Fruit fly (Drosophila melanogaster) whole organism, adult: ENCODE measurements around the gene CG43737.

Experiments
- CG11617 ChIP-seq: fragments of 200-800 bp; sonication (Bioruptor generic); optimal IDR thresholded peaks from 2 replicates; lab custom pipeline; 2017; ENCODE audit warnings: mild to moderate bottlenecking, missing biosample characterization, missing genetic modification reagents, missing genetic modification characterization
- CG12768 ChIP-seq: fragments of 200-800 bp; sonication (Bioruptor generic); optimal IDR thresholded peaks from 2 replicates; lab custom pipeline; 2017; ENCODE audit warnings: missing biosample characterization, missing genetic modification characterization, mild to moderate bottlenecking, moderate library complexity, missing genetic modification reagents
- CG14711 ChIP-seq: fragments of 200-800 bp; sonication (Bioruptor generic); optimal IDR thresholded peaks from 2 replicates; lab custom pipeline; 2018; ENCODE audit warnings: missing biosample characterization, mild to moderate bottlenecking, missing genetic modification characterization, moderate library complexity
- CG1620 ChIP-seq: fragments of 200-800 bp; sonication (Bioruptor generic); optimal IDR thresholded peaks from 2 replicates; lab custom pipeline; 2016; ENCODE audit warnings: missing biosample characterization, missing genetic modification characterization
- CG33017 ChIP-seq: fragments of 200-800 bp; sonication (Bioruptor generic); optimal IDR thresholded peaks from 2 replicates; lab custom pipeline; 2018; ENCODE audit warnings: missing biosample characterization, mild to moderate bottlenecking, missing genetic modification characterization, moderate library complexity
- CG5204 ChIP-seq: fragments of 200-800 bp; sonication (Bioruptor generic); optimal IDR thresholded peaks from 2 replicates; lab custom pipeline; 2016; ENCODE audit warnings: missing biosample characterization, missing genetic modification characterization
- CG7045 ChIP-seq: fragments of 200-800 bp; sonication (Bioruptor generic); optimal IDR thresholded peaks from 2 replicates; lab custom pipeline; 2017; ENCODE audit warnings: missing biosample characterization, mild to moderate bottlenecking, missing genetic modification characterization
- CG7101 ChIP-seq: fragments of 200-800 bp; sonication (Bioruptor generic); optimal IDR thresholded peaks from 2 replicates; lab custom pipeline; 2018; ENCODE audit warnings: missing biosample characterization, mild to moderate bottlenecking, missing genetic modification characterization, moderate library complexity
- Clk ChIP-seq: fragments of 200-800 bp; sonication (Bioruptor generic); optimal IDR thresholded peaks from 2 replicates; lab custom pipeline; 2017; ENCODE audit warnings: missing biosample characterization, missing genetic modification characterization
- Crg-1 ChIP-seq: fragments of 200-800 bp; sonication (Bioruptor generic); optimal IDR thresholded peaks from 2 replicates; lab custom pipeline; 2016; ENCODE audit warnings: missing biosample characterization, missing genetic modification characterization
- Hr96 ChIP-seq: fragments of 200-800 bp; sonication (Bioruptor generic); optimal IDR thresholded peaks from 2 replicates; lab custom pipeline; 2016; ENCODE audit warnings: missing biosample characterization, missing genetic modification characterization
- Mnt ChIP-seq: fragments of 200-800 bp; sonication (Bioruptor generic); optimal IDR thresholded peaks from 2 replicates; lab custom pipeline; 2016; ENCODE audit warnings: missing biosample characterization, mild to moderate bottlenecking, missing genetic modification characterization
- bab1 ChIP-seq: fragments of 200-800 bp; sonication (Bioruptor generic); optimal IDR thresholded peaks from 3 replicates; lab custom pipeline; 2019; ENCODE audit warnings: missing biosample characterization, mild to moderate bottlenecking, missing genetic modification characterization, moderate library complexity
- cic ChIP-seq: fragments of 200-800 bp; sonication (Bioruptor generic); optimal IDR thresholded peaks from 2 replicates; lab custom pipeline; 2017; ENCODE audit warnings: missing biosample characterization, mild to moderate bottlenecking, missing genetic modification characterization, moderate library complexity
- cnc ChIP-seq, 2 experiments: fragments of >200 bp; optimal IDR thresholded peaks; 2 replicates each; lab custom pipeline; 2017
- kay ChIP-seq: fragments of 200-800 bp; sonication (Bioruptor generic); peaks from one replicate; lab custom pipeline; 2016; ENCODE audit warnings: missing biosample characterization, missing genetic modification characterization, borderline replicate concordance
- ovo ChIP-seq: fragments of 200-800 bp; sonication (Bioruptor generic); optimal IDR thresholded peaks from 2 replicates; lab custom pipeline; 2016; ENCODE audit warnings: missing biosample characterization, missing genetic modification characterization
- pad ChIP-seq: fragments of 200-800 bp; sonication (Bioruptor generic); optimal IDR thresholded peaks from 3 replicates; lab custom pipeline; 2017; ENCODE audit warnings: missing biosample characterization, missing genetic modification characterization, mild to moderate bottlenecking, moderate library complexity, missing genetic modification reagents
- tj ChIP-seq: fragments of 200-800 bp; sonication (Bioruptor generic); optimal IDR thresholded peaks from 3 replicates; lab custom pipeline; 2017; ENCODE audit warnings: missing biosample characterization, mild to moderate bottlenecking, missing genetic modification characterization, moderate library complexity
- toe ChIP-seq: fragments of 200-800 bp; sonication (Bioruptor generic); optimal IDR thresholded peaks from 2 replicates; lab custom pipeline; 2016; ENCODE audit warnings: missing biosample characterization, missing genetic modification characterization

Gene CG43737

dm6 chrX:15143267-15143830 is 31.9 kb upstream of the CG43737 start:
- TF ChIP-seq CG33017 (tag; lab: Kevin White, UChicago) (no peak), CG7045 (no peak), ovo (no peak), Hr96 (no peak), Clk (no peak), tj (GFP tag; lab: Kevin White, UChicago) (no peak), Mnt (no peak), CG7101 (tag; lab: Kevin White, UChicago) (no peak), cnc (optimal IDR thresholded peaks at IDR 0.05; lab: Kevin White, UChicago) (no peak), bab1 (GFP tag; lab: Kevin White, UChicago) (no peak), Crg-1 (GFP tag; lab: Kevin White, UChicago) (no peak), toe (GFP tag; lab: Kevin White, UChicago) (no peak), CG14711 (tag; lab: Kevin White, UChicago) (no peak), pad (no peak), cic (GFP tag; lab: Kevin White, UChicago) (no peak)

dm6 chrX:15147069-15147468 is 28.2 kb upstream of the CG43737 start:
- TF ChIP-seq pad (no peak), Clk (no peak), CG1620 (GFP tag; lab: Kevin White, UChicago) (no peak), cnc (optimal IDR thresholded peaks at IDR 0.05; lab: Kevin White, UChicago) (no peak), kay (GFP tag; lab: Kevin White, UChicago) (no peak), tj (GFP tag; lab: Kevin White, UChicago) (no peak)

dm6 chrX:15150261-15150660 is 25.0 kb upstream of the CG43737 start:
- TF ChIP-seq CG7101 (tag; lab: Kevin White, UChicago) (no peak), Crg-1 (GFP tag; lab: Kevin White, UChicago) (no peak), CG11617 (GFP tag; lab: Kevin White, UChicago) (no peak), pad (no peak), cic (GFP tag; lab: Kevin White, UChicago) (no peak), bab1 (GFP tag; lab: Kevin White, UChicago) (no peak), CG1620 (GFP tag; lab: Kevin White, UChicago) (no peak), CG14711 (tag; lab: Kevin White, UChicago) (no peak), tj (GFP tag; lab: Kevin White, UChicago) (no peak), CG33017 (tag; lab: Kevin White, UChicago) (no peak), Clk (no peak), CG12768 (GFP tag; lab: Kevin White, UChicago) (no peak), cnc (optimal IDR thresholded peaks at IDR 0.05; lab: Kevin White, UChicago) (no peak), Mnt (no peak), Hr96 (no peak), kay (GFP tag; lab: Kevin White, UChicago) (no peak), CG5204 (GFP tag; lab: Kevin White, UChicago) (no peak), ovo (no peak), CG7045 (no peak), toe (GFP tag; lab: Kevin White, UChicago) (no peak)

- TF ChIP-seq CG7101 (tag; lab: Kevin White, UChicago), result no peak
Observed at dm6 chrX:15152058-15152457, 23.2 kb upstream of the CG43737 start.

- TF ChIP-seq tj (GFP tag; lab: Kevin White, UChicago) (no peak), ovo (no peak), CG7045 (no peak), Crg-1 (GFP tag; lab: Kevin White, UChicago) (no peak), CG5204 (GFP tag; lab: Kevin White, UChicago) (no peak), CG1620 (GFP tag; lab: Kevin White, UChicago) (no peak), bab1 (GFP tag; lab: Kevin White, UChicago) (no peak), CG7101 (tag; lab: Kevin White, UChicago) (no peak), cic (GFP tag; lab: Kevin White, UChicago) (no peak), CG33017 (tag; lab: Kevin White, UChicago) (no peak), CG12768 (GFP tag; lab: Kevin White, UChicago) (no peak), cnc (optimal IDR thresholded peaks at IDR 0.05; lab: Kevin White, UChicago) (no peak), pad (no peak), CG14711 (tag; lab: Kevin White, UChicago) (no peak), toe (GFP tag; lab: Kevin White, UChicago) (no peak), Mnt (no peak), Hr96 (no peak), Clk (no peak)
Observed at dm6 chrX:15156286-15156685, 19.0 kb upstream of the CG43737 start.

- TF ChIP-seq Crg-1 (GFP tag; lab: Kevin White, UChicago), result no peak
- no peak for TF ChIP-seq CG14711 (tag; lab: Kevin White, UChicago)
- no peak for TF ChIP-seq toe (GFP tag; lab: Kevin White, UChicago)
- no peak for TF ChIP-seq tj (GFP tag; lab: Kevin White, UChicago)
- TF ChIP-seq ovo, result no peak
- no peak for TF ChIP-seq CG7101 (tag; lab: Kevin White, UChicago)
- no peak for TF ChIP-seq pad
- no peak for TF ChIP-seq Mnt
- no peak for TF ChIP-seq CG12768 (GFP tag; lab: Kevin White, UChicago)
Observed at dm6 chrX:15157230-15157629, 18.0 kb upstream of the CG43737 start.

dm6 chrX:15162068-15162467 is 13.2 kb upstream of the CG43737 start:
- TF ChIP-seq Mnt (no peak), Clk (no peak), CG5204 (GFP tag; lab: Kevin White, UChicago) (no peak), CG7045 (no peak), CG12768 (GFP tag; lab: Kevin White, UChicago) (no peak), CG7101 (tag; lab: Kevin White, UChicago) (no peak), tj (GFP tag; lab: Kevin White, UChicago) (no peak), CG1620 (GFP tag; lab: Kevin White, UChicago) (no peak), Crg-1 (GFP tag; lab: Kevin White, UChicago) (no peak), bab1 (GFP tag; lab: Kevin White, UChicago) (no peak)
